Fruit fly (Drosophila melanogaster): ENCODE measurements around the gene B-H1.

B-H1 gene

DNA sequence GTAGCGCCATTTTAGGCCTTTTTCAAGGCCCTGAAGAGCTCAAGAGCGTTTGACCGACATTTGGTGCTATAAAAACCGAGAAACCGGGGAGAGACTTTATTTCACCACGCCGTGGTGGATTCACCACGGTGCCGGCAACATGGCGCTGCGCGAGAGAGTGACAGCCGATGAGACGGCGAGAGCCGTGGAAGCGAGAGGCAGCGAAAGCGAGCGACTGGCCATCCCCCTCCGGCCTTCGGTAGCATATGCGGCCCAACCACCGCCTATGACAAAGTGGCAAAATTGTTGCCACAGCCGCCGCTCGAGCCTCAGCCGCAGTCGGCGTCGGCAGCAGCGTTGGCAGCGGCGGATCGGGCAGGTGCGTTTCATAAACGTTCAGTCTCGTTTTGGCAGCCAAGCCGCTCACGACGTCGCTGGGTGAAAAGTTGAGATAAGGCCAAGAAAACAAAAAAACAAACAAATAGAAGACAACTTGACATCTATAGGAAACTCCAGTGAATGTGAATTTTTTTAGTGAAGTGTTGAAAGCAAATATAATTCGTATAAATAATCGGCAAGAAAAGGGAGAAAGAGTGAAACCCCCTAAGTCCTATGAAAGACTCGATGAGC, at the start of gene B-H1:
B-H1 (plus strand) TSS at position 376 of the 609 bp plus-strand sequence.
- TF ChIP-seq CG17801 (GFP tag; optimal IDR thresholded peaks at IDR 0.05; ENCODE audit: partially characterized antibody), result no peak

- TF ChIP-seq CG17801 (GFP tag; optimal IDR thresholded peaks at IDR 0.05; ENCODE audit: partially characterized antibody), result no peak
Observed at dm6 chrX:17351554-17351953, 45.7 kb upstream of the B-H1 start.

dm6 chrX:17352937-17353336, 44.3 kb upstream of the B-H1 start:
- no peak for TF ChIP-seq CG17801 (GFP tag; optimal IDR thresholded peaks at IDR 0.05; ENCODE audit: partially characterized antibody)

DNA sequence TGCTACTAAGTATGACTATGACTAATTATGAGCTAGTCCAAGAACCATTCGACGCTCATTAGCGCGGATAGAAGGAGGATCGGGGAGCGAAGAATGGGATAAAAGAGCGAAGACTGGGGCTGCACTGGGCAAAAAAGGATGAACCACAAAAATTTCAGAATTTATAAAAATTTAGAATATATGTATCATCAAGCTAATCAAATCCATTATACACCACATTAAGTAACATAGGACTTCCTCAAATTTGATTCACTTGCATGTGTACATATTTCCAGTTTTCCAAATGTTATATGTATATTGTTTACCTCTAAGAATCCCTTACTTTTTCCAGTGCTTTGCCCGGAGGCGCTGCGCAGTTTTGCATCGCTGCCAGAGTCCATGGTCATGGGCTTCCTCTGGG, 41.5 kb upstream of the B-H1 start:
- TF ChIP-seq CG17801 (GFP tag; optimal IDR thresholded peaks at IDR 0.05; ENCODE audit: partially characterized antibody), result no peak

DNA sequence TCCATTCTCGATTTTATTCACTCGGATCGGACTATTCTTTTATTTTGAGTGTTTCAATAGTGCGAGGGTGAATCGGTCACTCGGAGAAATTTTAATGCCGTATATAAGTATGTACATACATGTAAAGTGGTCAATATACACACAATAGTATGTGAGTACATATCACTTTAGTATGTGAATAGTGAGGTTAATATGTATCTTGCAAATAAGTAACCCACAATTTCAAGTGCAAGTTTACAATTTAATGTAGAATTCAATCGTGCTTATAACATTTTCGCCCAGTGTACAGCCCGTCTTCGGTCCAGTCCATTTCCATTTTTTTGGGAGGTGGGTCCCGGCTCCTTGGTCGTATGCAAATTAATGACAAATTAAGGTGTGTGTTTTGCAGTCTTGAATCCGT, 39.8 kb upstream of the B-H1 start:
- no peak for TF ChIP-seq CG17801 (GFP tag; optimal IDR thresholded peaks at IDR 0.05; ENCODE audit: partially characterized antibody)

DNA sequence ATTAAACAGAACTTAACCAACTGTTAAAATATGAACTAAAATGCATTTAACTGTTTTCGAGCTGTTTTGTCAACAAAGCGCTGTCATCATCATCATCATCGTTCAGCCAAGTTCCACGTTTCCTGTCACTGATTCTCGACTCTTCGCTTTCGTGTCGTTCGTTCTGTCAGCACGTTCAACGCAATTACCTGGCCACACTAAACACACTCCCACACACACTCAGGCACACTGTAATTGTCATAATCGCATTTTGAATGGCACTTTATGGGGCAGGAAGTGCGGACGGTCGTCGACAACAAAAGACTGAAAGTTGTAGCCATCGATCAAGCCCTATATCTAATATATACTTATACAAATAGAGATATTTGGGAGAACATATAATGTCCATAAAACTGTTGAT, 36.2 kb upstream of the B-H1 start:
- no peak for TF ChIP-seq CG17801 (GFP tag; optimal IDR thresholded peaks at IDR 0.05; ENCODE audit: partially characterized antibody)

dm6 chrX:17368569-17368968, 28.7 kb upstream of the B-H1 start:
- TF ChIP-seq CG17801 (GFP tag; optimal IDR thresholded peaks at IDR 0.05; ENCODE audit: partially characterized antibody), result no peak

DNA sequence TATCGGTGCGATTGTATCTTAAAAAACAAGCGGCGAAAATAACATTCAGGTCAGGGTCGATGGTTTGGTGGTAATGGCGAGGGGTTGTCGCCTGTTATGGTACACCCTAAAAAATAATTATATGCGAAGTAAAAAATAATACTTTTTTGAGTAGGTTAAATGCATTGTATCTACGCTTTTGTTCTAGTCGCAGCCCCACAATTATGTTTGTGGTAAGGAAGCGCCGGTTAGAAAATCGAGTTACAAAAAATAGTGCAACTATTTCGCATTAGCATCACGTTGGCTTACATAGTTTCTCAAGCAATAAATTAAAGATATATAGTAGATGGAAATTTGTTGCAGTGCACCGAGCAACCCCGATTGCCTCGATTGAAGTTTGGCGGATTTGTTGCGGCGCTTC, 17.8 kb upstream of the B-H1 start:
- no peak for TF ChIP-seq CG17801 (GFP tag; optimal IDR thresholded peaks at IDR 0.05; ENCODE audit: partially characterized antibody)

DNA sequence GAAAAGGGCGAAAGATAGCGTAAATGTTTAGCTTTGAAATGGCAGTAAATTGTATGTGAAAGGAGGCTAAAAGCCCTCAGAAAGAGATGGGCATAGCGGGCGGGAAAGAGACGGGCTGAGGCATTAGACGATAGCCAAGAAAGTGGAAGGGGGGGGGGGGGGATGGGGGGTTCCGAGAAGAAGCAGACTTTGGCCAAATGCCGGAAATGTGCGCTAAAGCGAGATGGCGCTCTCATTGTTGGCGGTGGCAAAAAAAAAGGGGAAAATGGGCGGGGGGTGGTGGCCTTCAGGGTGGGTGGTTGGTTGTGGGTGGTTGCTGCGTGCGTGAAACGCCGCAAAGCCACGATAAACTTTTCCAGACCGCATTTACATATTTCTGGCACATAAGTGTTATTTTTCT, 14.3 kb upstream of the B-H1 start:
- no peak for TF ChIP-seq CG17801 (GFP tag; optimal IDR thresholded peaks at IDR 0.05; ENCODE audit: partially characterized antibody)

DNA sequence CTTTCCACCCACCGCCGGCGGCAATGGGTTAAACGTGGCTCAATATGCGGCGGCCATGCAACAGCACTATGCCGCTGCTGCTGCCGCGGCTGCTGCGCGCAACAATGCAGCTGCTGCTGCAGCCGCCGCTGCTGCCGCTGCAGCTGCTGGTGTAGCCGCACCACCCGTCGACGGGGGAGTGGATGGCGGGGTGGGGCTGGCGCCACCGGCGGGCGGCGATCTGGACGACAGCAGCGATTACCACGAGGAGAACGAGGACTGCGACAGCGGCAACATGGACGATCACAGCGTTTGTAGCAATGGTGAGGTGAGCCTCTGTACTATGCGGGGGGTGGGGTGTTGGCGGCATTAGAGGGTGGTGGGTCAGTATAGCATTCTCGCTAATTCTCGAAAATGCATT, 937 bp downstream of the B-H1 start:
- TF ChIP-seq CG17801 (GFP tag; optimal IDR thresholded peaks at IDR 0.05; ENCODE audit: partially characterized antibody), result no peak

dm6 chrX:17404883-17405282, 7.6 kb downstream of the B-H1 start:
- no peak for TF ChIP-seq CG17801 (GFP tag; optimal IDR thresholded peaks at IDR 0.05; ENCODE audit: partially characterized antibody)

DNA sequence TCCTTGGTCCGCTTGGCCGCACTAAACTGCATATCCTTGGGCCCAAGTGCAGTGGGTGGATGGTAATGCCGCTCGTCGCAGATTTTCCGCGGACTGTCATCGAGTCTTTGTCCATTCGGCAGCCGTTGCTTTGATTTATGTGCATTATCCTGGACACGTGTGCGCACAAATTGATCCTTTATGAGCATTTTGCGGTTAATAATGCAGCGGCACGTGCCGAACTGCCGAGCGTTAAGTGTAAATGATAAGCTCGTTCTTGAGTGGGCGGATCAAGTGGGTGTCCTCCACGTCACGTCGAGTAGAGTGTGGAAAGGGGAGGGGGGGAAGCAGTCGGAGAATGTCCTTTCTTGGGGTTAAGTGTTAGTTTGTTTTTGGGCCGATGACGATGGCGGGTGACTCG, 10.5 kb downstream of the B-H1 start:
- TF ChIP-seq CG17801 (GFP tag; optimal IDR thresholded peaks at IDR 0.05; ENCODE audit: partially characterized antibody), result no peak

- TF ChIP-seq CG17801 (GFP tag; optimal IDR thresholded peaks at IDR 0.05; ENCODE audit: partially characterized antibody), result no peak
Observed at dm6 chrX:17421987-17422386, 24.7 kb downstream of the B-H1 start, which contains the start of gene CG8611. TSS of gene CG8611 (minus strand) at chrX:17422145.

dm6 chrX:17423310-17423945, 26.1 kb downstream of the B-H1 start, which contains the start of gene ENGase:
TSS of gene ENGase (plus strand) at chrX:17423591.
- TF ChIP-seq CG17801 (GFP tag; optimal IDR thresholded peaks at IDR 0.05; ENCODE audit: partially characterized antibody), result no peak

- no peak for TF ChIP-seq CG17801 (GFP tag; optimal IDR thresholded peaks at IDR 0.05; ENCODE audit: partially characterized antibody)
Observed at dm6 chrX:17424383-17424782, 27.1 kb downstream of the B-H1 start.

dm6 chrX:17443880-17444279, 46.6 kb downstream of the B-H1 start, which contains the start of the genes CG12994 and CG46464:
TSS of gene CG12994 (minus strand) at chrX:17443994.
TSS of gene CG46464 (minus strand) at chrX:17443994.
- TF ChIP-seq CG17801 (GFP tag; optimal IDR thresholded peaks at IDR 0.05; ENCODE audit: partially characterized antibody), result no peak

DNA sequence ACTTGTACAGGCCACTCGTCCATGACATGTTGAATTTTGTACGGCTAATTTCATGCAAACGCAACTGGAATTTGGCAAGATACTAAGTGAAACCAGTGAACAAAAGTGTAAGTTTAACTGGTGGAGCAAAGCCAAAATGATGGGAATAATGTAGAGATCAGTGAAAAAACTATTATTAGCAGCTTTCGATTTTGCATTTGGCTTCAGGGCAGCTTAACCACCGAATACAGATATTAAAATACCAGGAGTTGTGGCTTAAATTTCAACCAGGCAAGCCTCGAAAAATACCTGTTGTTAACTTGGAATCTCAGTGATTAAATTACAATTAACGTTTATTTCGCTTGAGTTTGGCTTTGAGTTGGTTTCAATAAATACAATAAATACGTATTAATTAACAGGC, 51.4 kb downstream of the B-H1 start, which contains the start of gene p-cup:
p-cup (minus strand) TSS at position 101 of the 400 bp plus-strand sequence.
- TF ChIP-seq CG17801 (GFP tag; optimal IDR thresholded peaks at IDR 0.05; ENCODE audit: partially characterized antibody), result no peak
